In genomic region chrX:19666991-19667409, dm6 we compare ENCODE assay signal across 6 fruit fly cellular contexts.
A peak's percentile ranks its signal among the peaks of the same experiment; 100 is the strongest.
TF ChIP-seq lines count a peak whose summit lies in the region.

Zw (plus strand) TSS chrX:19667252.

- TF ChIP-seq CTCF in whole organism, embryonic (GFP tag; optimal IDR thresholded peaks at IDR 0.05; lab: Kevin White, UChicago) = no peak

TF ChIP-seq in whole organism, 6 proteins besides CTCF, POLR2A, EP300 and RAD21:
- TF ChIP-seq Dll (optimal IDR thresholded peaks at IDR 0.05; lab: Kevin White, UChicago) = peak; percentile 14
- no peak for TF ChIP-seq EcR (GFP tag; optimal IDR thresholded peaks at IDR 0.05; lab: Kevin White, UChicago)

TF ChIP-seq in whole organism, adult, 20 proteins besides CTCF, POLR2A, EP300 and RAD21 (continues in another document):
- TF ChIP-seq Mnt (GFP tag; optimal IDR thresholded peaks at IDR 0.05; lab: Kevin White, UChicago) = peak; percentile 69
- peak; percentile 63 for TF ChIP-seq CG7101 (tag; optimal IDR thresholded peaks at IDR 0.05; lab: Kevin White, UChicago)
- TF ChIP-seq CG14711 (tag; optimal IDR thresholded peaks at IDR 0.05; lab: Kevin White, UChicago) = peak; percentile 43
- TF ChIP-seq tj (GFP tag; optimal IDR thresholded peaks at IDR 0.05; lab: Kevin White, UChicago) = peak; percentile 71
- peak; percentile 35 for TF ChIP-seq toe (GFP tag; optimal IDR thresholded peaks at IDR 0.05; lab: Kevin White, UChicago)
- no peak for TF ChIP-seq cnc (optimal IDR thresholded peaks at IDR 0.05; lab: Kevin White, UChicago)
- peak; percentile 61 for TF ChIP-seq kay (GFP tag; lab: Kevin White, UChicago; ENCODE audit: borderline replicate concordance)
- peak; percentile 8 for TF ChIP-seq Clk (GFP tag; optimal IDR thresholded peaks at IDR 0.05; lab: Kevin White, UChicago)
- no peak for TF ChIP-seq Crg-1 (GFP tag; optimal IDR thresholded peaks at IDR 0.05; lab: Kevin White, UChicago)
- peak; percentile 46 for TF ChIP-seq CG5204 (GFP tag; optimal IDR thresholded peaks at IDR 0.05; lab: Kevin White, UChicago)
- TF ChIP-seq CG1620 (GFP tag; optimal IDR thresholded peaks at IDR 0.05; lab: Kevin White, UChicago) = peak; percentile 80
- no peak for TF ChIP-seq CG33017 (tag; optimal IDR thresholded peaks at IDR 0.05; lab: Kevin White, UChicago)
- peak; percentile 84 for TF ChIP-seq cic (GFP tag; optimal IDR thresholded peaks at IDR 0.05; lab: Kevin White, UChicago)
- TF ChIP-seq bab1 (GFP tag; optimal IDR thresholded peaks at IDR 0.05; lab: Kevin White, UChicago) = peak; percentile 68
- TF ChIP-seq CG12768 (GFP tag; optimal IDR thresholded peaks at IDR 0.05; lab: Kevin White, UChicago) = peak; percentile 45
- no peak for TF ChIP-seq ovo (GFP tag; optimal IDR thresholded peaks at IDR 0.05; lab: Kevin White, UChicago)
- peak; percentile 51 for TF ChIP-seq pad (GFP tag; optimal IDR thresholded peaks at IDR 0.05; lab: Kevin White, UChicago)
- TF ChIP-seq Hr96 (GFP tag; optimal IDR thresholded peaks at IDR 0.05; lab: Kevin White, UChicago) = peak; percentile 79

TF ChIP-seq in whole organism, embryonic, 481 proteins besides CTCF, POLR2A, EP300 and RAD21 (continues in another document):
- TF ChIP-seq Ets65A (GFP tag; lab: Kevin White, UChicago) (peak; percentile 80), CG1647 (GFP tag; optimal IDR thresholded peaks at IDR 0.05; lab: Kevin White, UChicago) (peak; percentile 11), gce (GFP tag; IDR thresholded peaks at IDR 0.05; lab: Robert Waterston, UW) (no peak), Atf6 (GFP tag; IDR thresholded peaks at IDR 0.05; lab: Robert Waterston, UW) (no peak), CG6854 (GFP tag; optimal IDR thresholded peaks at IDR 0.05; lab: Kevin White, UChicago) (no peak), CG17359 (tag; optimal IDR thresholded peaks at IDR 0.05; lab: Kevin White, UChicago) (peak; percentile 31), scrt (GFP tag; optimal IDR thresholded peaks at IDR 0.05; lab: Kevin White, UChicago) (no peak), CG31441 (GFP tag; IDR thresholded peaks at IDR 0.05; lab: Robert Waterston, UW) (no peak), CG15011 (GFP tag; optimal IDR thresholded peaks at IDR 0.05; lab: Kevin White, UChicago) (no peak), her (GFP tag; optimal IDR thresholded peaks at IDR 0.05; lab: Kevin White, UChicago) (no peak), CG3065 (GFP tag; optimal IDR thresholded peaks at IDR 0.05; lab: Kevin White, UChicago) (no peak), Doc3 (GFP tag; IDR thresholded peaks at IDR 0.05; lab: Robert Waterston, UW; ENCODE audit: partially characterized antibody) (no peak), B-H1 (GFP tag; IDR thresholded peaks at IDR 0.05; lab: Robert Waterston, UW) (peak; percentile 29; the same call in 1 of the 3 replicates), lilli (GFP tag; optimal IDR thresholded peaks at IDR 0.05; lab: Kevin White, UChicago) (peak; percentile 63), sna (GFP tag; IDR thresholded peaks at IDR 0.05; lab: Robert Waterston, UW; ENCODE audit: partially characterized antibody) (no peak), tgo (GFP tag; IDR thresholded peaks at IDR 0.05; lab: Robert Waterston, UW) (peak; percentile 67), tna (GFP tag; IDR thresholded peaks at IDR 0.05; lab: Robert Waterston, UW; ENCODE audit: partially characterized antibody) (no peak), wdn (GFP tag; IDR thresholded peaks at IDR 0.05; lab: Robert Waterston, UW) (0 out of 2 replicates have a peak, but pooled peaks have one; percentile 28)

TF ChIP-seq in whole organism, prepupa, 60 proteins besides CTCF, POLR2A, EP300 and RAD21 (continues in another document):
- peak; percentile 26 for TF ChIP-seq Lpt (GFP tag; optimal IDR thresholded peaks at IDR 0.05; lab: Kevin White, UChicago)
- peak; percentile 55 for TF ChIP-seq CG32006 (GFP tag; optimal IDR thresholded peaks at IDR 0.05; lab: Kevin White, UChicago)
- TF ChIP-seq CG34406 (GFP tag; optimal IDR thresholded peaks at IDR 0.05; lab: Kevin White, UChicago) = peak; percentile 4
- peak; percentile 40 for TF ChIP-seq CG10669 (GFP tag; optimal IDR thresholded peaks at IDR 0.05; lab: Kevin White, UChicago)
- TF ChIP-seq CG3032 (tag; optimal IDR thresholded peaks at IDR 0.05; lab: Kevin White, UChicago) = peak; percentile 36
- no peak for TF ChIP-seq CG8319 (GFP tag; optimal IDR thresholded peaks at IDR 0.05; lab: Kevin White, UChicago)
- peak; percentile 71 for TF ChIP-seq CG6163 (GFP tag; IDR thresholded peaks at IDR 0.05; lab: Robert Waterston, UW)
- peak; percentile 6 for TF ChIP-seq dsx (GFP tag; optimal IDR thresholded peaks at IDR 0.05; lab: Kevin White, UChicago; ENCODE audit: poor library complexity, severe bottlenecking)
- TF ChIP-seq Eip93F (GFP tag; optimal IDR thresholded peaks at IDR 0.05; lab: Kevin White, UChicago) = peak; percentile 44
- TF ChIP-seq Sox14 (GFP tag; optimal IDR thresholded peaks at IDR 0.05; lab: Kevin White, UChicago) = peak; percentile 65
- TF ChIP-seq vri (GFP tag; optimal IDR thresholded peaks at IDR 0.05; lab: Kevin White, UChicago) = peak; percentile 55
- peak; percentile 89 for TF ChIP-seq CG11902 (GFP tag; optimal IDR thresholded peaks at IDR 0.05; lab: Kevin White, UChicago)
- peak; percentile 4 for TF ChIP-seq CG7368 (GFP tag; optimal IDR thresholded peaks at IDR 0.05; lab: Kevin White, UChicago)
- TF ChIP-seq Hr4 (GFP tag; optimal IDR thresholded peaks at IDR 0.05; lab: Kevin White, UChicago) = peak; percentile 59
- TF ChIP-seq achi (GFP tag; optimal IDR thresholded peaks at IDR 0.05; lab: Kevin White, UChicago) = peak; percentile 43
- peak; percentile 38 for TF ChIP-seq Ets96B (tag; optimal IDR thresholded peaks at IDR 0.05; lab: Kevin White, UChicago)
- no peak for TF ChIP-seq Blimp-1 (GFP tag; optimal IDR thresholded peaks at IDR 0.05; lab: Kevin White, UChicago)
- TF ChIP-seq net (GFP tag; optimal IDR thresholded peaks at IDR 0.05; lab: Kevin White, UChicago) = peak; percentile 44

TF ChIP-seq in whole organism, pupa, 21 proteins besides CTCF, POLR2A, EP300 and RAD21 (continues in another document):
- TF ChIP-seq EcR (GFP tag; optimal IDR thresholded peaks at IDR 0.05; lab: Kevin White, UChicago) = peak; percentile 28
- peak; percentile 40 for TF ChIP-seq Snoo (tag; optimal IDR thresholded peaks at IDR 0.05; lab: Kevin White, UChicago)
- TF ChIP-seq gl (tag; optimal IDR thresholded peaks at IDR 0.05; lab: Kevin White, UChicago) = no peak
- peak; percentile 36 for TF ChIP-seq CG15710 (tag; optimal IDR thresholded peaks at IDR 0.05; lab: Kevin White, UChicago)
- TF ChIP-seq CG12605 (GFP tag; IDR thresholded peaks at IDR 0.05; lab: Robert Waterston, UW) = no peak
- TF ChIP-seq CG13204 (GFP tag; optimal IDR thresholded peaks at IDR 0.05; lab: Kevin White, UChicago) = peak; percentile 95
- peak; percentile 36 for TF ChIP-seq CG8301 (tag; optimal IDR thresholded peaks at IDR 0.05; lab: Kevin White, UChicago)
- peak; percentile 45 for TF ChIP-seq CG8159 (tag; optimal IDR thresholded peaks at IDR 0.05; lab: Kevin White, UChicago)
- TF ChIP-seq Pif1B (GFP tag; optimal IDR thresholded peaks at IDR 0.05; lab: Kevin White, UChicago) = peak; percentile 14
- peak; percentile 25; the same call in 1 of the 2 replicates for TF ChIP-seq CG32121 (GFP tag; IDR thresholded peaks at IDR 0.05; lab: Robert Waterston, UW)
- peak; percentile 74 for TF ChIP-seq fd96Ca (GFP tag; IDR thresholded peaks at IDR 0.05; lab: Robert Waterston, UW)
- TF ChIP-seq Pif1A (GFP tag; optimal IDR thresholded peaks at IDR 0.05; lab: Kevin White, UChicago) = peak; percentile 67
- peak; percentile 26 for TF ChIP-seq CG9948 (tag; optimal IDR thresholded peaks at IDR 0.05; lab: Kevin White, UChicago)
- TF ChIP-seq CG17806 (tag; optimal IDR thresholded peaks at IDR 0.05; lab: Kevin White, UChicago) = peak; percentile 38
- TF ChIP-seq CG34367 (tag; optimal IDR thresholded peaks at IDR 0.05; lab: Kevin White, UChicago) = peak; percentile 29
- no peak for TF ChIP-seq D1 (tag; optimal IDR thresholded peaks at IDR 0.05; lab: Kevin White, UChicago)
- TF ChIP-seq CG4496 (GFP tag; IDR thresholded peaks at IDR 0.05; lab: Robert Waterston, UW) = peak; percentile 75
- 0 out of 2 replicates have a peak, but pooled peaks have one; percentile 34 for TF ChIP-seq rn (GFP tag; IDR thresholded peaks at IDR 0.05; lab: Robert Waterston, UW)
- peak; percentile 52 for TF ChIP-seq CG14655 (GFP tag; optimal IDR thresholded peaks at IDR 0.05; lab: Kevin White, UChicago)
- peak; percentile 72 for TF ChIP-seq Ets98B (GFP tag; IDR thresholded peaks at IDR 0.05; lab: Robert Waterston, UW)

TF ChIP-seq in whole organism, wandering third instar larva, 38 proteins besides CTCF, POLR2A, EP300 and RAD21 (continues in another document):
- TF ChIP-seq woc (GFP tag; optimal IDR thresholded peaks at IDR 0.05; lab: Kevin White, UChicago) (peak; percentile 67), Abd-B (GFP tag; optimal IDR thresholded peaks at IDR 0.05; lab: Kevin White, UChicago) (no peak), CG32264 (GFP tag; optimal IDR thresholded peaks at IDR 0.05; lab: Kevin White, UChicago) (no peak), usp (GFP tag; optimal IDR thresholded peaks at IDR 0.05; lab: Kevin White, UChicago) (no peak), Hr78 (GFP tag; optimal IDR thresholded peaks at IDR 0.05; lab: Kevin White, UChicago) (no peak), HLH106 (tag; optimal IDR thresholded peaks at IDR 0.05; lab: Kevin White, UChicago) (peak; percentile 71), h (GFP tag; optimal IDR thresholded peaks at IDR 0.05; lab: Kevin White, UChicago) (peak; percentile 75), dmrt93B (GFP tag; optimal IDR thresholded peaks at IDR 0.05; lab: Kevin White, UChicago) (peak; percentile 58), Rel (GFP tag; optimal IDR thresholded peaks at IDR 0.05; lab: Kevin White, UChicago) (no peak), Rel (tag; optimal IDR thresholded peaks at IDR 0.05; lab: Kevin White, UChicago) (peak; percentile 42), GATAd (GFP tag; optimal IDR thresholded peaks at IDR 0.05; lab: Kevin White, UChicago) (no peak), jim (GFP tag; optimal IDR thresholded peaks at IDR 0.05; lab: Kevin White, UChicago) (no peak), Myc (optimal IDR thresholded peaks at IDR 0.05; lab: Kevin White, UChicago) (no peak), CrebA (GFP tag; optimal IDR thresholded peaks at IDR 0.05; lab: Kevin White, UChicago; ENCODE audit: borderline replicate concordance) (no peak), sage (GFP tag; optimal IDR thresholded peaks at IDR 0.05; lab: Kevin White, UChicago) (no peak), br (GFP tag; optimal IDR thresholded peaks at IDR 0.05; lab: Kevin White, UChicago) (peak; percentile 46), Hr83 (GFP tag; optimal IDR thresholded peaks at IDR 0.05; lab: Kevin White, UChicago; ENCODE audit: poor library complexity, severe bottlenecking) (peak; percentile 75), Jra (GFP tag; optimal IDR thresholded peaks at IDR 0.05; lab: Kevin White, UChicago) (no peak), dsf (GFP tag; optimal IDR thresholded peaks at IDR 0.05; lab: Kevin White, UChicago; ENCODE audit: borderline replicate concordance) (no peak), ey (GFP tag; optimal IDR thresholded peaks at IDR 0.05; lab: Kevin White, UChicago) (peak; percentile 72), fru (GFP tag; optimal IDR thresholded peaks at IDR 0.05; lab: Kevin White, UChicago) (peak; percentile 67), foxo (GFP tag; optimal IDR thresholded peaks at IDR 0.05; lab: Kevin White, UChicago) (peak in 1 of 2 experiments; percentile 71), CG9705 (GFP tag; optimal IDR thresholded peaks at IDR 0.05; lab: Kevin White, UChicago) (peak; percentile 48)
